Worm (Caenorhabditis elegans): ENCODE measurements around the gene mif-1.

ce11 chrIII:11822407-11822806 lies 25.5 kb upstream of the mif-1 start, which contains the start of gene maa-1:
- TF ChIP-seq mep-1 (tag; optimal IDR thresholded peaks at IDR 0.05) (no peak), ztf-11 (tag; optimal IDR thresholded peaks at IDR 0.05) (no peak), nhr-28 (tag; optimal IDR thresholded peaks at IDR 0.05) (no peak), unc-39 (tag; optimal IDR thresholded peaks at IDR 0.05) (no peak), drap-1 (GFP tag; optimal IDR thresholded peaks at IDR 0.05) (no peak), pha-4 (tag; optimal IDR thresholded peaks at IDR 0.05) (no peak), lsy-2 (tag; optimal IDR thresholded peaks at IDR 0.05) (no peak)

Data from whole organism, mixed stage, embryonic.